Worm (Caenorhabditis elegans) whole organism, L3 larva: ENCODE results near the gene clc-7.

Source experiments
- R02D3.7 ChIP-seq: fragments of 150-350 bp; optimal IDR thresholded peaks from 2 replicates; lab custom pipeline; 2014; ENCODE audit warnings: missing biosample characterization, missing genetic modification characterization
- ZK546.5 ChIP-seq: sonication (generic microtip); optimal IDR thresholded peaks from 2 replicates; lab custom pipeline; 2017; ENCODE audit warnings: missing biosample characterization, missing genetic modification characterization
- aly-2 ChIP-seq: fragments of 150-350 bp; optimal IDR thresholded peaks from 2 replicates; lab custom pipeline; 2014; ENCODE audit warnings: missing biosample characterization, missing genetic modification characterization
- ceh-16 ChIP-seq: sonication (generic microtip); optimal IDR thresholded peaks from 2 replicates; lab custom pipeline; 2017; ENCODE audit warnings: missing biosample characterization, missing genetic modification characterization
- ceh-28 ChIP-seq: fragments of 150-350 bp; optimal IDR thresholded peaks from 2 replicates; lab custom pipeline; 2014; ENCODE audit warnings: missing biosample characterization, missing genetic modification reagents, missing genetic modification characterization
- ceh-82 ChIP-seq: fragments of 150-350 bp; optimal IDR thresholded peaks from 2 replicates; lab custom pipeline; 2014; ENCODE audit warnings: missing biosample characterization, missing genetic modification characterization
- ceh-9 ChIP-seq: sonication (generic microtip); optimal IDR thresholded peaks from 2 replicates; lab custom pipeline; 2018; ENCODE audit warnings: missing biosample characterization, missing genetic modification characterization
- daf-12 ChIP-seq: fragments of 150-350 bp; optimal IDR thresholded peaks from 2 replicates; lab custom pipeline; 2014; ENCODE audit warnings: missing biosample characterization, missing genetic modification reagents, missing genetic modification characterization
- egl-27 ChIP-seq: sonication (generic microtip); optimal IDR thresholded peaks from 4 replicates; lab custom pipeline; 2017; ENCODE audit warnings: missing biosample characterization, missing genetic modification reagents, missing genetic modification characterization
- egl-5 ChIP-seq: fragments of 150-350 bp; optimal IDR thresholded peaks from 2 replicates; lab custom pipeline; 2017; ENCODE audit warnings: missing biosample characterization, missing genetic modification reagents, missing genetic modification characterization, inconsistent platforms
- elt-1 ChIP-seq: fragments of 150-350 bp; optimal IDR thresholded peaks from 2 replicates; lab custom pipeline; 2014; ENCODE audit warnings: missing biosample characterization, missing genetic modification characterization
- elt-2 ChIP-seq: sonication (generic microtip); optimal IDR thresholded peaks from 2 replicates; lab custom pipeline; 2016; ENCODE audit warnings: missing genetic modification reagents, mild to moderate bottlenecking, missing genetic modification characterization, missing compliant biosample characterization
- elt-3 ChIP-seq, 3 experiments: fragments of 150-350 bp in 1 of 3; sonication (generic microtip) in 2 of 3; optimal IDR thresholded peaks; 2 replicates in 2 of 3; 4 replicates in 1 of 3; lab custom pipeline; 2014 to 2017; ENCODE audit warnings: missing biosample characterization in 3 of 3, missing genetic modification characterization in 3 of 3
- eor-1 ChIP-seq, 2 experiments: fragments of 150-350 bp; optimal IDR thresholded peaks; 2 replicates each; lab custom pipeline; 2014 to 2018; ENCODE audit warnings: missing biosample characterization in 2 of 2, missing genetic modification characterization in 2 of 2
- fkh-10 ChIP-seq: sonication (generic microtip); optimal IDR thresholded peaks from 2 replicates; lab custom pipeline; 2017; ENCODE audit warnings: missing biosample characterization, missing genetic modification reagents, missing genetic modification characterization
- fkh-2 ChIP-seq: fragments of 150-350 bp; optimal IDR thresholded peaks from 2 replicates; lab custom pipeline; 2014; ENCODE audit warnings: missing biosample characterization, missing genetic modification reagents, missing genetic modification characterization
- hmg-11 ChIP-seq: sonication (generic microtip); optimal IDR thresholded peaks from 2 replicates; lab custom pipeline; 2016; ENCODE audit warnings: missing genetic modification characterization, missing compliant biosample characterization
- jun-1 ChIP-seq: fragments of 150-350 bp; optimal IDR thresholded peaks from 2 replicates; lab custom pipeline; 2014; ENCODE audit warnings: missing biosample characterization, missing genetic modification reagents, missing genetic modification characterization
- lin-15B ChIP-seq: fragments of 150-350 bp; optimal IDR thresholded peaks from 2 replicates; lab custom pipeline; 2014; ENCODE audit warnings: missing biosample characterization, missing genetic modification characterization
- lin-39 ChIP-seq: fragments of 150-350 bp; optimal IDR thresholded peaks from 2 replicates; lab custom pipeline; 2018; ENCODE audit warnings: missing biosample characterization, missing genetic modification reagents, missing genetic modification characterization
- mdl-1 ChIP-seq: fragments of 150-350 bp; optimal IDR thresholded peaks from 2 replicates; lab custom pipeline; 2014; ENCODE audit warnings: missing biosample characterization, missing genetic modification characterization
- mml-1 ChIP-seq: fragments of 150-350 bp; sonication (generic microtip); optimal IDR thresholded peaks from 3 replicates; lab custom pipeline; 2014; ENCODE audit warnings: missing biosample characterization, missing genetic modification characterization
- nfya-1 ChIP-seq: sonication (generic microtip); optimal IDR thresholded peaks from 2 replicates; lab custom pipeline; 2017; ENCODE audit warnings: missing genetic modification characterization, mild to moderate bottlenecking, missing compliant biosample characterization, antibody characterized with exemption, moderate library complexity; ENCODE audit not compliant: insufficient read depth
- nhr-11 ChIP-seq: fragments of 150-350 bp; optimal IDR thresholded peaks from 2 replicates; lab custom pipeline; 2014; ENCODE audit warnings: missing biosample characterization, missing genetic modification characterization
- nhr-23 ChIP-seq: fragments of 150-350 bp; optimal IDR thresholded peaks from 2 replicates; lab custom pipeline; 2014; ENCODE audit warnings: missing biosample characterization, missing genetic modification reagents, missing genetic modification characterization
- nhr-237 ChIP-seq: fragments of 150-350 bp; optimal IDR thresholded peaks from 2 replicates; lab custom pipeline; 2014; ENCODE audit warnings: missing biosample characterization, missing genetic modification characterization
- nhr-25 ChIP-seq: sonication (generic microtip); optimal IDR thresholded peaks from 2 replicates; lab custom pipeline; 2017; ENCODE audit warnings: missing biosample characterization, missing genetic modification characterization
- nhr-28 ChIP-seq: fragments of 150-350 bp; optimal IDR thresholded peaks from 2 replicates; lab custom pipeline; 2014; ENCODE audit warnings: missing biosample characterization, missing genetic modification characterization
- nhr-43 ChIP-seq: sonication (generic microtip); optimal IDR thresholded peaks from 2 replicates; lab custom pipeline; 2016; ENCODE audit warnings: mild to moderate bottlenecking, missing genetic modification characterization, missing compliant biosample characterization; ENCODE audit not compliant: poor library complexity, severe bottlenecking
- nhr-67 ChIP-seq: fragments of 150-350 bp; optimal IDR thresholded peaks from 2 replicates; lab custom pipeline; 2014; ENCODE audit warnings: missing biosample characterization, missing genetic modification characterization
- nhr-76 ChIP-seq: fragments of 150-350 bp; sonication (generic microtip); optimal IDR thresholded peaks from 5 replicates; lab custom pipeline; 2014; ENCODE audit warnings: missing biosample characterization, missing genetic modification characterization
- nhr-77 ChIP-seq: fragments of 150-350 bp; optimal IDR thresholded peaks from 2 replicates; lab custom pipeline; 2014; ENCODE audit warnings: missing biosample characterization, missing genetic modification characterization
- pha-4 ChIP-seq: fragments of 150-350 bp; optimal IDR thresholded peaks from 2 replicates; lab custom pipeline; 2014; ENCODE audit warnings: missing biosample characterization, missing genetic modification reagents, missing genetic modification characterization
- pqm-1 ChIP-seq: fragments of 150-350 bp; optimal IDR thresholded peaks from 2 replicates; lab custom pipeline; 2017; ENCODE audit warnings: missing biosample characterization, missing genetic modification characterization, inconsistent platforms
- sea-2 ChIP-seq: fragments of 150-350 bp; sonication (generic microtip); optimal IDR thresholded peaks from 4 replicates; lab custom pipeline; 2014; ENCODE audit warnings: missing biosample characterization, missing genetic modification reagents, missing genetic modification characterization
- skn-1 ChIP-seq: fragments of 150-350 bp; optimal IDR thresholded peaks from 2 replicates; lab custom pipeline; 2014; ENCODE audit warnings: missing biosample characterization, missing genetic modification characterization
- snpc-4 ChIP-seq: fragments of 150-350 bp; optimal IDR thresholded peaks from 2 replicates; lab custom pipeline; 2014; ENCODE audit warnings: missing biosample characterization, missing genetic modification characterization
- tbx-2 ChIP-seq: sonication (generic microtip); optimal IDR thresholded peaks from 2 replicates; lab custom pipeline; 2016; ENCODE audit warnings: mild to moderate bottlenecking, missing genetic modification characterization, missing compliant biosample characterization
- unc-39 ChIP-seq: sonication (generic microtip); optimal IDR thresholded peaks from 4 replicates; lab custom pipeline; 2017; ENCODE audit warnings: missing biosample characterization, missing genetic modification characterization
- unc-62 ChIP-seq: fragments of 150-350 bp; sonication (generic microtip); optimal IDR thresholded peaks from 4 replicates; lab custom pipeline; 2014; ENCODE audit warnings: missing biosample characterization, missing genetic modification reagents, missing genetic modification characterization
- ztf-11 ChIP-seq: fragments of 150-350 bp; optimal IDR thresholded peaks from 2 replicates; lab custom pipeline; 2014; ENCODE audit warnings: missing biosample characterization, missing genetic modification characterization
- ztf-4 ChIP-seq: fragments of 150-350 bp; optimal IDR thresholded peaks from 2 replicates; lab custom pipeline; 2014; ENCODE audit warnings: missing biosample characterization, missing genetic modification characterization

clc-7 gene

DNA sequence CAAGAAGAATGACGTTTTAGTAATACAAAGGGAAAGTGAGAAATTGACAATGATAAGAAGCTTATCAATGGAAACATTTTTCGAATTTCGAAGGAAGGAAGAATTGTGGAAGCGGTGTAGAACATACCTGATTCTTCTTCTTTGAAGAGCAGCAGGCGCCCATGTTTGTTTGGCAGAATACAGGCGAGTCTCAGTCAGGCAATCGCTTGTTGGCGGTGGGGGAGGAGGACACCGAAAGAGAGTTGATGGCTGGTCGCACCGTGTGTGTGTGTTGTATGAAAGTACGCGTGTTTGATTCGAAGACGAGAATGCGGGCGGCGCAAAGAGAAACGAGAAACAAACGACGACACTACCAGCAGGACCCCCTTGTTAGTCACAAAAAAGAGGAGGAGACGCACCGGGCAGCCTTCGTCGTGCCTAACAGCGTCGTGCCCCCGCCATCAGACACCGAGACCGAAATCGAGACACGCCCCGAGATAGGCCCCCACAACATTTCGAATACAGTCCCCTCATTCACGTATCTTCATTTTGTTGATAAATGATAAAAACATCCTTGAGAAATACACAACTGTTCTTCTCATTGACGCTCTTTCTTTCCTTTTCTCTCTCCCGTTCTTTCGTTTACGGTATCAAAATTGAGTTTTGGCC, 9.9 kb downstream of the clc-7 start, which contains the start of gene cal-5 (continued):
- TF ChIP-seq nhr-67 (tag; lab: Kevin White, UChicago) = no peak
- no peak for TF ChIP-seq snpc-4 (tag; lab: Kevin White, UChicago)
- no peak for TF ChIP-seq R02D3.7 (tag; lab: Kevin White, UChicago)
- TF ChIP-seq mml-1 = no peak

ce11 chrX:5079297-5079696, 11.4 kb downstream of the clc-7 start:
- no peak for TF ChIP-seq nhr-23 (tag; lab: Kevin White, UChicago)
- TF ChIP-seq jun-1 = no peak
- TF ChIP-seq nhr-25 = peak; percentile 32
- TF ChIP-seq tbx-2 (tag; lab: Kevin White, UChicago) = no peak
- TF ChIP-seq nfya-1 (tag; lab: Kevin White, UChicago) = peak; percentile 31
- TF ChIP-seq nhr-77 = no peak

ce11 chrX:5084080-5084479, 16.2 kb downstream of the clc-7 start:
- TF ChIP-seq daf-12 (no peak), egl-5 (tag; lab: Kevin White, UChicago) (no peak), egl-27 (no peak)

DNA sequence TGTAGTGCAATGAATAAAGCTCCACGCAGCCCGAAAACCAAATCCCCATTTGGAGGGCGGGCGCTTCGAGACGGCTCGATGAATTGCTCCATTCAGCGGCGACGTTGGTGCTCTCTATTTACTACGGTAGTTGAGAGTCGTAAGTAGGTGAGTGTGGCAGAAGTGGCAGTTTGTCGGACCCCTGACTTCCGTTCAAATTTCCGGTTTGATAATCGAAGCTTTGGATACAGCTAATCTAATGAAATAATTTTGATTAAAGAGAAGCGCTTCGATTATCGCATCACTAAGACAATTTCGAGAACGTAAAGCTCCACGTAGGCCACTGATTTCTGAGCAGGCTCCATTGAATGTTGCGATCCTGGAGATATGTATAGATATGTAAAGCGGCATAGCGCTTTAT, 16.6 kb downstream of the clc-7 start, which contains the start of gene ets-5:
ets-5 (minus strand) TSS at position 32 of the 400 bp plus-strand sequence.
- TF ChIP-seq nhr-237 = no peak
- TF ChIP-seq skn-1 (tag; lab: Kevin White, UChicago) = no peak
- TF ChIP-seq nhr-67 (tag; lab: Kevin White, UChicago) = no peak
- TF ChIP-seq ceh-28 = no peak
- no peak for TF ChIP-seq aly-2 (tag; lab: Kevin White, UChicago)
- no peak for TF ChIP-seq fkh-10 (GFP tag; lab: Kevin White, UChicago)
- no peak for TF ChIP-seq ztf-4 (tag; lab: Kevin White, UChicago)
- TF ChIP-seq ztf-11 = no peak
- TF ChIP-seq elt-1 = no peak
- no peak for TF ChIP-seq snpc-4 (tag; lab: Kevin White, UChicago)
- TF ChIP-seq egl-5 (tag; lab: Kevin White, UChicago) = no peak

DNA sequence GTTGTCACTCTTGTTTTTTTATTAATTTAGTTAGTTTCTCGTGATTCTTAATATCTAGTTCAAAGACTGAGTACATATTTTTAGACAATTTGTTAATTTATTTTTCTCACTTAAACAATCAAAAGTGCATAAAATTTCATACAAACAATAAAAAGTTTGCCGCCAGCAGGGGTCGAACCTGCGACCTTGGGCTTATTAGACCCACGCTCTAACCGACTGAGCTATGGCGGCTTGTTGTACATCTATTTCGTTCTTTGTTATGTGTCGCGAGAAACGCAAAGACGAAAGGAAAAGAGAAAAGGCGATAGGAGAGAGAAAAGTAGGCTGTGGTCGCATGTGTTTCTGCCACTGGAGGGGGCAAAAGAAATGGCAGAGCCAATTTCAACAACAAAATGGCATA, 17.6 kb downstream of the clc-7 start:
- TF ChIP-seq ztf-11 = peak; percentile 48
- TF ChIP-seq pqm-1 (tag; lab: Kevin White, UChicago) = no peak
- no peak for TF ChIP-seq fkh-2
- no peak for TF ChIP-seq mdl-1 (tag; lab: Kevin White, UChicago)
- no peak for TF ChIP-seq elt-1
- TF ChIP-seq lin-15B (tag; lab: Kevin White, UChicago) = peak; percentile 26
- TF ChIP-seq nhr-28 (tag; lab: Kevin White, UChicago) = no peak
- TF ChIP-seq pha-4 (tag; lab: Kevin White, UChicago) = peak; percentile 75
- TF ChIP-seq skn-1 (tag; lab: Kevin White, UChicago) = peak; percentile 52
- TF ChIP-seq R02D3.7 (tag; lab: Kevin White, UChicago) = peak; percentile 39
- peak; percentile 78 for TF ChIP-seq elt-2 (tag; lab: Kevin White, UChicago)
- TF ChIP-seq daf-12 = no peak
- peak; percentile 10 for TF ChIP-seq mml-1
- peak; percentile 28 for TF ChIP-seq ceh-28
- peak in 1 of 3 experiments; percentile 40 for TF ChIP-seq elt-3 (tag; optimal IDR thresholded peaks at IDR 0.05; lab: Kevin White, UChicago)
- peak; percentile 61 for TF ChIP-seq unc-39
- peak in 1 of 2 experiments; percentile 37 for TF ChIP-seq eor-1 (tag; optimal IDR thresholded peaks at IDR 0.05; lab: Kevin White, UChicago)
- TF ChIP-seq nhr-67 (tag; lab: Kevin White, UChicago) = no peak
- peak; percentile 85 for TF ChIP-seq egl-27
- TF ChIP-seq tbx-2 (tag; lab: Kevin White, UChicago) = peak; percentile 84
- TF ChIP-seq ZK546.5 (tag; lab: Kevin White, UChicago) = no peak
- TF ChIP-seq ceh-16 (tag; lab: Kevin White, UChicago) = no peak
- peak; percentile 36 for TF ChIP-seq ceh-82 (tag; lab: Kevin White, UChicago)
- TF ChIP-seq nhr-11 (tag; lab: Kevin White, UChicago) = peak; percentile 72
- peak; percentile 23 for TF ChIP-seq nhr-76 (tag; lab: Kevin White, UChicago)
- TF ChIP-seq nhr-43 = peak; percentile 86
- no peak for TF ChIP-seq nhr-237
- peak; percentile 3 for TF ChIP-seq sea-2 (GFP tag; lab: Kevin White, UChicago)
- peak; percentile 89 for TF ChIP-seq hmg-11 (tag; lab: Kevin White, UChicago)
- TF ChIP-seq aly-2 (tag; lab: Kevin White, UChicago) = peak; percentile 16
- TF ChIP-seq ceh-9 (tag; lab: Kevin White, UChicago) = no peak
- peak; percentile 17 for TF ChIP-seq unc-62 (GFP tag; lab: Kevin White, UChicago)
- TF ChIP-seq ztf-4 (tag; lab: Kevin White, UChicago) = no peak
- peak; percentile 45 for TF ChIP-seq nhr-23 (tag; lab: Kevin White, UChicago)
- TF ChIP-seq lin-39 (tag; lab: Kevin White, UChicago) = peak; percentile 84
- TF ChIP-seq nhr-25 = peak; percentile 60
- no peak for TF ChIP-seq fkh-10 (GFP tag; lab: Kevin White, UChicago)
- peak; percentile 80 for TF ChIP-seq nfya-1 (tag; lab: Kevin White, UChicago)
